Fruit fly (Drosophila melanogaster): ENCODE measurements around the gene CG14330.
"Not testable (repeated sequence)": the region's sequence is repeated elsewhere in the genome, so short reads cannot be mapped to it uniquely, and the experiment has no call there.

The CG14330 gene

DNA sequence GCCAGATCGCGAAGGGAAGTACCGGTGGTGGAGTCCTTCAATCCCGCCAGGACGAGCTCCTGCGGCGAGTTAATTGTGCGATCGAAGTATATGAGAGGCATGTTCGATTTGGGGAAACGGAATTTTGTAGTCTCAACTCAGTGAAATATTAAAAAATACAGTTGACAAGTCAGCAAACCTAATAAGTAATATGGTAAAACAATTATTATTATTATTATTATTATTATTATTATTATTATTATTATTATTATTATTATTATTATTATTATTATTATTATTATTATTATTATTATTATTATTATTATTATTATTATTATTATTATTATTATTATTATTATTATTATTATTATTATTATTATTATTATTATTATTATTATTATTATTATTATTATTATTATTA lies at the start of gene CG14330:
Gene CG14330, minus strand, starts transcription at position 101 of the 400 bp plus-strand sequence.
- not testable (repeated sequence) for TF ChIP-seq CG15710 (tag; optimal IDR thresholded peaks at IDR 0.05); rn (GFP tag; IDR thresholded peaks at IDR 0.05); CG32121 (GFP tag; IDR thresholded peaks at IDR 0.05)

DNA sequence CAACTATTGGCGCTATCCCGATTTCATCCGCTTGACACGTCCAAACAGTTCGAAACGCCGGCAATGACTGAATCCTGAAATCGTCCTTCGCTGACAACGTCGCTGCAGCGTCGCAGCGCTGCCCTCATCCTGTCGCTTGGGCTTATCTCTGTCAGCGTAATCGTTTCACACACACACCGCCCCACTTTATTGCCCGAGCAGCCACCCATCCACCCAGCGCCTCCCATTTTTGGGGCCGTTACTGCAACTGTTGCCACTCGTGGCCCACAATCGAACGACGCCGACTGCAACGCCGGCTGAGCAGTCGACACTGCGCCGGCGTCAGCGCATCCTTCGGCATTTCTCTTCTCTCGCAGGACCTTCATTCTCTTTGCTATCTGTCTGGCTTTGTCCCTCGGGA lies 49.0 kb upstream of the CG14330 start, which contains the start of gene Dscam3:
Gene Dscam3, minus strand, starts transcription at position 69 of the 400 bp plus-strand sequence.
- TF ChIP-seq CG8301 (tag; optimal IDR thresholded peaks at IDR 0.05), result no peak
- TF ChIP-seq CG4496 (GFP tag; IDR thresholded peaks at IDR 0.05), result no peak
- TF ChIP-seq EcR (GFP tag; optimal IDR thresholded peaks at IDR 0.05), result no peak
- TF ChIP-seq CG17806 (tag; optimal IDR thresholded peaks at IDR 0.05), result no peak
- no peak for TF ChIP-seq CG10348 (GFP tag; IDR thresholded peaks at IDR 0.05)
- TF ChIP-seq rn (GFP tag; IDR thresholded peaks at IDR 0.05), result no peak
- TF ChIP-seq Pif1A (GFP tag; optimal IDR thresholded peaks at IDR 0.05), result no peak
- TF ChIP-seq CG14655 (GFP tag; optimal IDR thresholded peaks at IDR 0.05), result no peak
- no peak for TF ChIP-seq CG13204 (GFP tag; optimal IDR thresholded peaks at IDR 0.05)
- TF ChIP-seq CG8159 (tag; optimal IDR thresholded peaks at IDR 0.05), result no peak

DNA sequence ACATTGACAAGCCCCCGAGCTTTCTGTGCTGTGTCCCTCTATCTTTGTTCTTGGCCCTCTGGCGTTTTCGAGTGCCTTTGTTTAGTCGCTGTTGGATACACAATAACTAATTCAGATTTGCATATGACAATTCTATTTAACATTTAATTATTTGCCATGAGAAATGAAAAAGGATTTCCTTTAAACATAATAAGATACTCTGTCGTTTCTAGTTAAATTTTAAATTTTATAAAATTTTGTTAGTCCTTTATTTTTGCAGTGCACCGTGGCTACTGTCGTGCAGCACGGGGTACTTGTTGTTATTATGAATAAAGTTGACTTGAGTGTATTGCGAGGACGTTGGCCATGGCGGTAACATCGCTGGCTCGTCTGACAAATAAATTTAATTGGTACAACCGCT lies 46.3 kb upstream of the CG14330 start:
- no peak for TF ChIP-seq CG32121 (GFP tag; IDR thresholded peaks at IDR 0.05)
- TF ChIP-seq CG8159 (tag; optimal IDR thresholded peaks at IDR 0.05), result peak; percentile 10
- TF ChIP-seq CG15710 (tag; optimal IDR thresholded peaks at IDR 0.05), result peak; percentile 15

DNA sequence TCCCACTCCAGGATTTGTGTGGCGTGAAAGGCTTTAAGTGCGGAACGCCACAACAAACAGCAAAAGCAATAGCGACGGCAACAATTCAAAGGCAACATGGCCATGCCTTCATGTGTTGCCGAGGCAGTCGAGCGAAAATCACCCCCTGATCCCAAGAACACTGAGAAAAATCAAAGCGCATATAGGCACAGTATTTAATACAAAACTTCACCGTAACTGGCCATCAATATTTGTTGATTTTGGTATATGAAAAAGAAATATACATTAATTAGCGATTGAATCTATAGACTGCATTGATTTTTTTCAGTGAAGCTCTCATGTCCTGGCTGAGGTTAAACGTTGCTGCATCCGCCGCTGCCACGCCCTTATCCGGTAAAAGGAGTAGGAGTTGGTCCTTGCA lies 44.5 kb upstream of the CG14330 start:
- TF ChIP-seq D1 (tag; optimal IDR thresholded peaks at IDR 0.05) (no peak), Pif1B (GFP tag; optimal IDR thresholded peaks at IDR 0.05) (peak; percentile 8), rn (GFP tag; IDR thresholded peaks at IDR 0.05) (no peak), gl (tag; optimal IDR thresholded peaks at IDR 0.05) (peak; percentile 23), CG32121 (GFP tag; IDR thresholded peaks at IDR 0.05) (no peak), CG12605 (GFP tag; IDR thresholded peaks at IDR 0.05) (peak; percentile 53), CG14655 (GFP tag; optimal IDR thresholded peaks at IDR 0.05) (peak; percentile 56), CG10348 (GFP tag; IDR thresholded peaks at IDR 0.05) (no peak), CG8159 (tag; optimal IDR thresholded peaks at IDR 0.05) (peak; percentile 74), CG9948 (tag; optimal IDR thresholded peaks at IDR 0.05) (peak; percentile 48), fd96Ca (GFP tag; IDR thresholded peaks at IDR 0.05) (0 out of 3 replicates have a peak, but pooled peaks have one; percentile 41), Ets98B (GFP tag; IDR thresholded peaks at IDR 0.05) (peak; percentile 37; the same call in 1 of the 2 replicates), CG8301 (tag; optimal IDR thresholded peaks at IDR 0.05) (peak; percentile 44), Snoo (tag; optimal IDR thresholded peaks at IDR 0.05) (no peak), Pif1A (GFP tag; optimal IDR thresholded peaks at IDR 0.05) (peak; percentile 52), CG13204 (GFP tag; optimal IDR thresholded peaks at IDR 0.05) (peak; percentile 45), EcR (GFP tag; optimal IDR thresholded peaks at IDR 0.05) (no peak), CG4496 (GFP tag; IDR thresholded peaks at IDR 0.05) (peak; percentile 77), CG15710 (tag; optimal IDR thresholded peaks at IDR 0.05) (peak; percentile 73), CG17806 (tag; optimal IDR thresholded peaks at IDR 0.05) (peak; percentile 56), CG34367 (tag; optimal IDR thresholded peaks at IDR 0.05) (peak; percentile 61)

DNA sequence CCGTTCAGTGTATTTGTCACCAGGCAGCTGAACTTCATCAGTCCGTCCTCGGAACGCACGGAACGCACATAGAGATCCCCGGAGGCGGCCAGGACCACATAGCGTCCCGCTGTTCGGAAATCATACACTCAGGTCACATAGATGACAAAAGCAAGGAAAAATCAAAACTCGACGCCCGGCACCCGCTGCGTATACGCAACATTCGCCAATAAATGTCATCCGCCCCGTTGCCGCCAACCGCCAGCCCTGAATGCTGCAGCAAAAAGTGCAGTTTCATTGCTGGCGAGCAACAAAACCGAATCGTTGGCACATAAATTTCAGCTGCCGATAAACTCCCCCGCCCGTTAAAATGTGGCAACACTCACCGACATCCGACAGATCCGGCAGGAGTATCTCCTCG lies 35.5 kb upstream of the CG14330 start:
- TF ChIP-seq CG4496 (GFP tag; IDR thresholded peaks at IDR 0.05), result no peak
- no peak for TF ChIP-seq CG9948 (tag; optimal IDR thresholded peaks at IDR 0.05)
- no peak for TF ChIP-seq CG13204 (GFP tag; optimal IDR thresholded peaks at IDR 0.05)
- TF ChIP-seq Ets98B (GFP tag; IDR thresholded peaks at IDR 0.05), result no peak
- TF ChIP-seq CG17806 (tag; optimal IDR thresholded peaks at IDR 0.05), result no peak
- no peak for TF ChIP-seq CG12605 (GFP tag; IDR thresholded peaks at IDR 0.05)
- TF ChIP-seq CG10348 (GFP tag; IDR thresholded peaks at IDR 0.05), result no peak
- TF ChIP-seq CG8301 (tag; optimal IDR thresholded peaks at IDR 0.05), result no peak
- no peak for TF ChIP-seq Pif1A (GFP tag; optimal IDR thresholded peaks at IDR 0.05)
- no peak for TF ChIP-seq CG14655 (GFP tag; optimal IDR thresholded peaks at IDR 0.05)

DNA sequence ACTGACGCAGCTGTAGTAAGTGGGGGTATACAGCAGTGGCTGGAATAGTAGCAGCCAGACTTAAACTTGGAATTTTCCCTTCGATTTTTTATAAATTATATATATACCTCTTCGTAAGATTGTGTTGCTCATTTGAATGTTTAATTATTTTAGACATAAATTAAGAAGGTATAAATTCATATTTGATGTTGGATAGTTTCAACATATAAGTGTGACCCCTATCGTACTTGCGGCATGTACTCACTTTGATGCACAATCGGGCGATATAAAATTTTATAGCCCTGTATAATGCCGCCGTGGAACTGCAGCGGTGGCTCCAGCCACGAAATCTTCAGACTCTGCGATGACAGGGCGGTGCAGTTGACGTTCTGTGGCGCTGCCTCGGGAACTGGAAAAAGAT lies 24.7 kb upstream of the CG14330 start:
- TF ChIP-seq Snoo (tag; optimal IDR thresholded peaks at IDR 0.05) (no peak), CG17806 (tag; optimal IDR thresholded peaks at IDR 0.05) (no peak), Ets98B (GFP tag; IDR thresholded peaks at IDR 0.05) (0 out of 2 replicates have a peak, but pooled peaks have one; percentile 13), CG13204 (GFP tag; optimal IDR thresholded peaks at IDR 0.05) (no peak), EcR (GFP tag; optimal IDR thresholded peaks at IDR 0.05) (no peak), CG15710 (tag; optimal IDR thresholded peaks at IDR 0.05) (peak; percentile 36), rn (GFP tag; IDR thresholded peaks at IDR 0.05) (no peak), CG12605 (GFP tag; IDR thresholded peaks at IDR 0.05) (no peak), gl (tag; optimal IDR thresholded peaks at IDR 0.05) (no peak), CG34367 (tag; optimal IDR thresholded peaks at IDR 0.05) (no peak), fd96Ca (GFP tag; IDR thresholded peaks at IDR 0.05) (no peak), CG32121 (GFP tag; IDR thresholded peaks at IDR 0.05) (no peak), CG4496 (GFP tag; IDR thresholded peaks at IDR 0.05) (no peak), CG9948 (tag; optimal IDR thresholded peaks at IDR 0.05) (peak; percentile 20), CG10348 (GFP tag; IDR thresholded peaks at IDR 0.05) (no peak), CG14655 (GFP tag; optimal IDR thresholded peaks at IDR 0.05) (peak; percentile 32), D1 (tag; optimal IDR thresholded peaks at IDR 0.05) (no peak), CG8159 (tag; optimal IDR thresholded peaks at IDR 0.05) (peak; percentile 26), CG8301 (tag; optimal IDR thresholded peaks at IDR 0.05) (no peak), Pif1A (GFP tag; optimal IDR thresholded peaks at IDR 0.05) (no peak), Pif1B (GFP tag; optimal IDR thresholded peaks at IDR 0.05) (no peak)
